Fruit fly (Drosophila melanogaster): ENCODE measurements around the gene Rga.

Gene Rga

dm6 chr3R:5620387-5620956 is 7.6 kb upstream of the Rga start (continued):
- peak; percentile 46 for TF ChIP-seq Rfx (GFP tag; IDR thresholded peaks at IDR 0.05)
- TF ChIP-seq Xrp1 (GFP tag; IDR thresholded peaks at IDR 0.05) = peak; percentile 59
- peak; percentile 43 for TF ChIP-seq fd64A (GFP tag; optimal IDR thresholded peaks at IDR 0.05)
- TF ChIP-seq ara (GFP tag; IDR thresholded peaks at IDR 0.05) = peak; percentile 52
- TF ChIP-seq chm (GFP tag; IDR thresholded peaks at IDR 0.05) = peak; percentile 62; the same call in 1 of the 2 replicates
- no peak for TF ChIP-seq CG4707 (GFP tag; optimal IDR thresholded peaks at IDR 0.05)
- TF ChIP-seq schlank (tag; optimal IDR thresholded peaks at IDR 0.05) = no peak
- TF ChIP-seq dimm (GFP tag; IDR thresholded peaks at IDR 0.05) = peak; percentile 68
- no peak for TF ChIP-seq CG14965 (GFP tag; optimal IDR thresholded peaks at IDR 0.05; ENCODE audit: borderline replicate concordance)
- TF ChIP-seq Elba2 (GFP tag; optimal IDR thresholded peaks at IDR 0.05) = no peak
- TF ChIP-seq esg (GFP tag; conservative IDR thresholded peaks at IDR 0.05) = peak; percentile 53; the same call in 1 of the 2 replicates
- peak; percentile 71 for TF ChIP-seq row (GFP tag; IDR thresholded peaks at IDR 0.05)
- peak; percentile 97 for TF ChIP-seq Ets65A (GFP tag)
- TF ChIP-seq Myb (GFP tag; optimal IDR thresholded peaks at IDR 0.05) = peak; percentile 53
- peak; percentile 46; the same call in 1 of the 2 replicates for TF ChIP-seq CG4730 (GFP tag; IDR thresholded peaks at IDR 0.05)
- peak; percentile 34 for TF ChIP-seq kni (GFP tag; optimal IDR thresholded peaks at IDR 0.05)
- peak; percentile 8 for TF ChIP-seq CG15073 (GFP tag; optimal IDR thresholded peaks at IDR 0.05)
- no peak for TF ChIP-seq Doc3 (GFP tag; IDR thresholded peaks at IDR 0.05; ENCODE audit: partially characterized antibody)
- 0 out of 2 replicates have a peak, but pooled peaks have one; percentile 3 for TF ChIP-seq CG10321 (GFP tag; IDR thresholded peaks at IDR 0.05)
- TF ChIP-seq CG17829 (tag; optimal IDR thresholded peaks at IDR 0.05) = peak; percentile 50
- TF ChIP-seq CG8281 (tag; optimal IDR thresholded peaks at IDR 0.05) = peak; percentile 61
- no peak for TF ChIP-seq MESR4 (GFP tag; optimal IDR thresholded peaks at IDR 0.05)
- no peak for TF ChIP-seq CG13287 (GFP tag; IDR thresholded peaks at IDR 0.05; ENCODE audit: partially characterized antibody)
- TF ChIP-seq CG11247 (GFP tag; IDR thresholded peaks at IDR 0.05) = peak; percentile 54
- peak; percentile 56 for TF ChIP-seq NfI (GFP tag; optimal IDR thresholded peaks at IDR 0.05)
- TF ChIP-seq CG6683 (GFP tag; optimal IDR thresholded peaks at IDR 0.05) = no peak
- peak; percentile 61; the same call in 1 of the 3 replicates for TF ChIP-seq CG7357 (GFP tag; IDR thresholded peaks at IDR 0.05)
- TF ChIP-seq CG1792 (GFP tag; optimal IDR thresholded peaks at IDR 0.05) = peak; percentile 40
- TF ChIP-seq CoRest (tag; optimal IDR thresholded peaks at IDR 0.05) = peak; percentile 74
- no peak for TF ChIP-seq sima (GFP tag; optimal IDR thresholded peaks at IDR 0.05)
- TF ChIP-seq jumu (GFP tag; optimal IDR thresholded peaks at IDR 0.05) = peak; percentile 63
- TF ChIP-seq psq (GFP tag; optimal IDR thresholded peaks at IDR 0.05) = no peak
- no peak for TF ChIP-seq Adf1 (GFP tag; IDR thresholded peaks at IDR 0.05)
- 0 out of 2 replicates have a peak, but pooled peaks have one; percentile 9 for TF ChIP-seq gsb (GFP tag; IDR thresholded peaks at IDR 0.05)
- TF ChIP-seq HLH4C (GFP tag; IDR thresholded peaks at IDR 0.05; ENCODE audit: partially characterized antibody) = no peak
- no peak for TF ChIP-seq Poxn (GFP tag; IDR thresholded peaks at IDR 0.05)
- TF ChIP-seq NFAT (GFP tag; IDR thresholded peaks at IDR 0.05) = peak; percentile 52; the same call in 1 of the 2 replicates
- TF ChIP-seq slbo (GFP tag; IDR thresholded peaks at IDR 0.05) = peak; percentile 71
- peak; percentile 17 for TF ChIP-seq CG15601 (tag; optimal IDR thresholded peaks at IDR 0.05)
- TF ChIP-seq CG15479 (GFP tag; optimal IDR thresholded peaks at IDR 0.05) = no peak
- TF ChIP-seq jing (GFP tag; optimal IDR thresholded peaks at IDR 0.05) = peak; percentile 37
- TF ChIP-seq sug (tag; optimal IDR thresholded peaks at IDR 0.05) = peak; percentile 13
- TF ChIP-seq CG9727 (GFP tag; optimal IDR thresholded peaks at IDR 0.05) = peak; percentile 75
- TF ChIP-seq CG12744 (GFP tag; optimal IDR thresholded peaks at IDR 0.05) = no peak
- TF ChIP-seq dati (GFP tag; IDR thresholded peaks at IDR 0.05) = no peak
- TF ChIP-seq CG7786 (GFP tag; optimal IDR thresholded peaks at IDR 0.05) = peak; percentile 70
- TF ChIP-seq CkIIα-i1 (GFP tag; IDR thresholded peaks at IDR 0.05) = no peak
- no peak for TF ChIP-seq CG9215 (GFP tag; IDR thresholded peaks at IDR 0.05)
- TF ChIP-seq Trl (optimal IDR thresholded peaks at IDR 0.05) = no peak
- TF ChIP-seq Trl (GFP tag; optimal IDR thresholded peaks at IDR 0.05) = peak; percentile 44
- TF ChIP-seq CG11504 (tag; optimal IDR thresholded peaks at IDR 0.05) = peak; percentile 83

Data from whole organism, embryonic.